Fruit fly (Drosophila melanogaster) whole organism, prepupa: ENCODE data around the gene CG8750.

ENCODE experiments used
- Blimp-1 ChIP-seq: fragments of 200-800 bp; sonication (Bioruptor generic); optimal IDR thresholded peaks from 3 replicates; lab custom pipeline; 2017; ENCODE audit warnings: missing biosample characterization, missing genetic modification characterization, mild to moderate bottlenecking, moderate library complexity, missing genetic modification reagents
- CG6163 ChIP-seq: fragments of 200-800 bp; sonication (Bioruptor generic); IDR thresholded peaks from 3 replicates; pipeline ENCODE4 v1.3.6; 2022; ENCODE audit warnings: missing biosample characterization, missing genetic modification characterization
- CG6854 ChIP-seq: fragments of 200-800 bp; sonication (Bioruptor generic); optimal IDR thresholded peaks from 2 replicates; lab custom pipeline; 2017; ENCODE audit warnings: missing biosample characterization, mild to moderate bottlenecking, missing genetic modification characterization
- CG8119 ChIP-seq: fragments of 200-800 bp; sonication (Bioruptor generic); IDR thresholded peaks from 3 replicates; pipeline ENCODE4 v1.3.6; 2022; ENCODE audit warnings: missing biosample characterization, missing genetic modification characterization
- Eip93F ChIP-seq: fragments of 200-800 bp; sonication (Bioruptor generic); optimal IDR thresholded peaks from 2 replicates; lab custom pipeline; 2016; ENCODE audit warnings: missing biosample characterization, mild to moderate bottlenecking, missing genetic modification characterization
- Ets96B ChIP-seq: fragments of 200-800 bp; optimal IDR thresholded peaks from 2 replicates; lab custom pipeline; 2019; ENCODE audit warnings: missing biosample characterization, mild to moderate bottlenecking, missing genetic modification characterization, moderate library complexity
- esn ChIP-seq: fragments of 200-800 bp; sonication (Bioruptor generic); optimal IDR thresholded peaks from 2 replicates; lab custom pipeline; 2016; ENCODE audit warnings: missing biosample characterization, mild to moderate bottlenecking, missing genetic modification characterization, moderate library complexity
- svp ChIP-seq: fragments of 200-800 bp; sonication (Bioruptor generic); peaks from one replicate; lab custom pipeline; 2016; ENCODE audit warnings: missing biosample characterization, missing genetic modification characterization

- TF ChIP-seq CG8119 (GFP tag; lab: Robert Waterston, UW) (no peak), svp (GFP tag; lab: Kevin White, UChicago) (no peak), Eip93F (GFP tag; lab: Kevin White, UChicago) (no peak), CG6854 (no peak), CG6163 (GFP tag; lab: Robert Waterston, UW) (no peak), Blimp-1 (GFP tag; lab: Kevin White, UChicago) (no peak), Ets96B (tag; lab: Kevin White, UChicago) (no peak), esn (GFP tag; lab: Kevin White, UChicago) (no peak)
Measured at dm6 chr3L:13840731-13841130, 2.1 kb downstream of the CG8750 start.
